Worm (Caenorhabditis elegans): ENCODE measurements around the gene R11D1.10.

The R11D1.10 gene

DNA sequence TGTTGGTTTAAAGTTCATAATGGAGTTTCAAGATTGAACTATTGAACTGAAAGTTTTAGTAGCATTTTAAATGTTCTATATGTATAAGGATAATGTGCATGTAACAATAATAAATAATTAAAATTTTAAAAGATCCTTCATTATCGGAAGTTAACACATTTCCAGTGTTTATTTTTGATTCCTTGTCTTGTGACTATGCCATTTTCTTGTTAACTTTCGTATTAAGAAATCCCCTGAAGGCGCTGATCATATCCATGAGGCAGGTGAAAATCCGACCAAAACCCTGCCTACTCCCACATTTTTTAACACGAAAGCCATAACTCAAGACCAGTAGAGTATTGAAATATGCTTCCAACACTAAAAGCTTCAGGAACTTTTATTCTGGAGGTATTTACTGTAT is 9.6 kb upstream of the R11D1.10 start, which contains the start of gene R11D1.7:
TSS of gene R11D1.7 (plus strand) at position 301 of the 400 bp plus-strand sequence.
- TF ChIP-seq W03F9.2 (tag; optimal IDR thresholded peaks at IDR 0.05) (no peak), him-1 (tag; optimal IDR thresholded peaks at IDR 0.05) (no peak), dao-5 (tag; optimal IDR thresholded peaks at IDR 0.05) (no peak)

DNA sequence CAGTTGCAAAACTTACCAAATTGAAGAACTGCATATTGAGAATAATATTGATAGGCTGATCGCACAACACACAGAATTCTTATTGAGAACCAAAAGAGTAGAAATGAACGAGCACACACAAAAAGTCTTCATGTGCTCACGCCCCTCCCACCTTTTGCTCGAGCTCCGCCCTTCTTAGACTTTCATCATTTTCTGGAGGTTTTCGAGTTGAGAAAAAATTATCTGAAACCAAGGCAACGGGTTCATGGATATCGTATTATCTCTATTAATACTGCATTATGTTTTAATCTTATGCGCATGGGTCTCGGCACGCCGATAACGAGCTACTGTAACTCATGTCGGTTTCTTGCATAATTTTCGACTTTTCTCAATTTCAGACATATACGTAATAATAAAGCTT is 3.4 kb upstream of the R11D1.10 start, which contains the start of gene R11D1.12:
TSS of gene R11D1.12 (minus strand) at position 101 of the 400 bp plus-strand sequence.
- TF ChIP-seq dao-5 (tag; optimal IDR thresholded peaks at IDR 0.05) (no peak), W03F9.2 (tag; optimal IDR thresholded peaks at IDR 0.05) (no peak), him-1 (tag; optimal IDR thresholded peaks at IDR 0.05) (no peak)

DNA sequence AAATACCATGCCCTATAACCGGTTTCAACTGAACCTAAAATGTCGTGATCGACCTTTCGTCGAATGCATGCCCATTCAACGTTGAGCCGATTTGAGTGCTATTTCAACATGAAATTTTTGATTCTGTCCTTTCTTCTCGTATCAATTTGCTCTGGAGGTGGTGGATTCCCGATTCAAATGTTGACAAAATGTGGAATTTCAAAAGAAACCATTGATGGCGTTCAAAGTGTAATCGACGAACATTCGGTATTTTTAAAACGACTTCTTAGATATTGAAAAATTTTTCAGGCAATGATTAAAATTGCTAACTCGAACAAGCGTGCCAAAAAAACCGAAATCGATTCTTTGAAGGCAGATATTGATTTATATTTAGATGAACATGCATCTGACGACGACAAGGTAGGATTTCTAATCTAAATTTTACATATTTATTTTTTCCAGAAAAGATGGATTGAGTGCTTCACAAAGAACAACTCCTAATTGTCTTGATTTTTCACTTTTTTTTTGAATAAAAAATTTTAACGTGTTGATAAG is 2.1 kb upstream of the R11D1.10 start, which contains the start of gene R11D1.13:
TSS of gene R11D1.13 (plus strand) at position 51 of the 534 bp plus-strand sequence.
- TF ChIP-seq dao-5 (tag; optimal IDR thresholded peaks at IDR 0.05) (no peak), him-1 (tag; optimal IDR thresholded peaks at IDR 0.05) (no peak), W03F9.2 (tag; optimal IDR thresholded peaks at IDR 0.05) (no peak)

DNA sequence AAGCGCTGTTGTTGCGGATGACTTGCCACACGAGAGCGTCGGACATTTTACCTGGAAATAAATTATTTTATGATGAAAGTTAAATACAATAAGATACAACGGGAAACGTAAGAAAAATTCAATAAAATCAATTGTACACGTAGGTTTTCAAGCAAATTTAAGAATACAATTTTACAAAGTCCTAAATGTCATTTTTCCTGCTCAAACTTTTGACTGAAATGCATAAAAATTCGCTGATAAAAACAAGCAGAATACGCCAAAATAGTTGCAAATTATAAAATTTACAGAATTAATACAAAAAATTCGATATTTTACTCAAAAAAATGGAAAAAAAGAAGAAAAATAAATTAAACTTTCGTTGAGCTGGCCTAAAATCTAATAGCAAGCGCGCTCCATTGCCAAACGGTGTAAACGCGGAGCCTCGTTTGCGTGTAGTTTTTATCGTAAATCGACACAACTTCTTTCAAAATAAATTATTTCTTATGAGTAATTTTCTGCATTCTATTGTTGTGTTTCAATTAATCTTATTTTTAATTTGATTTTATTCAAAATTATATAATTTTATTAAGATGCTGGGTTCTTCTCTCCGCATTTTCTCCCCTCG is 1.2 kb upstream of the R11D1.10 start, which contains the start of the genes rpl-28 and mrpl-49:
TSS of gene rpl-28 (minus strand) at position 51 of the 604 bp plus-strand sequence.
TSS of gene mrpl-49 (plus strand) at position 570 of the 604 bp plus-strand sequence.
- TF ChIP-seq dao-5 (tag; optimal IDR thresholded peaks at IDR 0.05) (no peak), him-1 (tag; optimal IDR thresholded peaks at IDR 0.05) (peak; percentile 15), W03F9.2 (tag; optimal IDR thresholded peaks at IDR 0.05) (peak; percentile 93)

DNA sequence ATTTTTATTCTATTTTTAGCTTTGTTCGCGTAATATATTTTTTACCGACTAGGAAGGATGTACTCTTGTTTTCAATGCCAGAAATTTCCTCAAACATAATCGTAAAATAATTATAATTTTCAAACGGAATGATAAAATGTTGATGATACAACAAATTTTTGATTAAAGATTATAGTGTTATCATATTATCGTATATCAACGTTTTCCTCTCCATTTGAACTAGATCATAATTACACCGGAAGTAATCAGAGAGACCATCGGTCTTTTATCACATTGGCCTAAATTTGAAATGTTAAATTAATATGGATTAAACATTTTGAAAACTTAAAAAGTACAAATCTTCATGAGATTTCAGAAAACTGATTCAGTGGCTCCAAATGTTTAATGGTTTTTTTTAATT is 3.4 kb downstream of the R11D1.10 start:
- no peak for TF ChIP-seq W03F9.2 (tag; optimal IDR thresholded peaks at IDR 0.05)
- no peak for TF ChIP-seq dao-5 (tag; optimal IDR thresholded peaks at IDR 0.05)
- no peak for TF ChIP-seq him-1 (tag; optimal IDR thresholded peaks at IDR 0.05)

DNA sequence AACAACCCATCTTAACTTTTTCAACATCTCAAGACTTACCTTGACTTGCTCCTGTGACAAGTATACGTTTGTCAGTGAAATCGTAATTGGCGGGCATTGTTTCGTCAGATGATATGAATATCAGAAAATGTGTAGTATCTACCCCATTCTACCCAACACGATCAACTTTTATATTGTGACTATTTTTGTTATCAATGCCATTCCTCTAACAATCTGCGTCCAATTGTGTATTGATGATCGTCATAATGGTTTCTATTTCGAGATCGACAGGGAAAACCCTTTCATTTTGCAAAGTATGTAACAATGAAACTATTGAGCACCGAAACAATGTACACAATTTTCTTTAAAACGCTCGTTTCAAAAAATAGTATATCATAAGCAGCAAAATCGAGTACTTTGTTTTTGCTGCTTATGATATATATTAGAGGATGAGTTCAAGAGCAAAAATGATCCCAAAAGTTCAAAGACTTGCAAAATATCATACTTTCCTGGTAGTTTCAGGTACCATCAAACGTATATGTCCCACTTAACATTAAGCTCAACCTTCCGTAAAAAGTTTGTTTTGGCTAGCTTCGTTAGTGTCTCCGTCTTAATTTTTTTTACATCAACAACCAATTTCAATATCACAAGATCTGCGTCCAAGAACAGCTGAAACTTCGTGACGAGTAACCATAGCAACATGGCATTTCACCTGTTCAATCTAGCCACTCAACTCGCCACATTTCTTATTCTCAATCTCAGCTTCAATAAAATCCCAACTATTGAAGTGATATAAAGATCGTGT is 4.3 kb downstream of the R11D1.10 start, which contains the start of the genes dhs-21 and xbx-9:
TSS of gene dhs-21 (minus strand) at position 181 of the 784 bp plus-strand sequence.
TSS of gene xbx-9 (plus strand) at position 734 of the 784 bp plus-strand sequence.
- TF ChIP-seq dao-5 (tag; optimal IDR thresholded peaks at IDR 0.05) (no peak), him-1 (tag; optimal IDR thresholded peaks at IDR 0.05) (no peak), W03F9.2 (tag; optimal IDR thresholded peaks at IDR 0.05) (no peak)

DNA sequence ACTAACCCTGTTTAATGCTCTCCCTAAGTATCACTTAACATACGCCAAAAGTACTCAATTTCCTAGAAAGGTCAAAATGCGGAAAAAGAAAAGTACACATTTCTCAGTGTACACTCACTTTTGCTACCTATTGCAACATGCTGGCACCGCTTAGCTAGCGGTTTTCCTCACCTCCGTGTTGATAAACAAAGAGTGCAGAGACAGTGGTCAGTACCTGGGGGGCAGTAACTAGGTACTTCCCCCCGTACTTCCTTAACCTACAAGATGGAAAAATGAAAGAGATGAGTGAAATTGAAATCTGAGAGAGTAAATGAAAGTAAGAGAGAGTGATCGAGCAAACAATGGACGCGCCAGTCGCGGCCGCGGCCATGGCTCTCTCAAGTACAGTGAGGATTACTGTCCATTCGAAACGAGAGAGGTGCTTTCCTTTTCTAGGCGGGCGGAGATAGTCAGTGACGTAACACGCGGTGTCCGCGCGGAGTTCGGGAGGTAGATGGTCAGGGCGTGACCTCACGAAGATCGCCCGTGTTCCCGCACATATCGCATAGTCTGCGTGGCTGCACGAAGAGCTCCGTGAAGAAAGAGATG is 6.9 kb downstream of the R11D1.10 start, which contains the start of gene cky-1:
TSS of gene cky-1 (plus strand) at position 538 of the 588 bp plus-strand sequence.
- no peak for TF ChIP-seq dao-5 (tag; optimal IDR thresholded peaks at IDR 0.05)
- no peak for TF ChIP-seq him-1 (tag; optimal IDR thresholded peaks at IDR 0.05)
- no peak for TF ChIP-seq W03F9.2 (tag; optimal IDR thresholded peaks at IDR 0.05)

DNA sequence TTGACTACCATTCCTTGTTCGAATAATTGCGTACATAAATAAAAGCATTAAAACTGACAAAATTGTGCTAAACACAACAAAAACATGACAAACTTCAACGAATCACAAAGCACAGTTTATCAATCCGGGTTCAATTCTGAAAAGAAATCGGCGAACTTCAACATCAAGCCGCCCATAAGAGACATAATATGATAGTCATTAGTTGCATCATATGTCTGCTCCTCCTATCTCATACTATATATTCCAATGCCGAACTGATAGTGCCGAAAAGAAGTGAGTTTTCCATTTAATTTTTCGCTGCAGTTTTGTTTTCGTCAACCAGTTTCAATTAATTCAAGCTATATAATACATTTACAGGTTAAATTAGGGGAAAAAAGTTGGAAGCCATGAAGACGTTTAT is 12.4 kb downstream of the R11D1.10 start, which contains the start of gene hrg-7:
TSS of gene hrg-7 (plus strand) at position 358 of the 400 bp plus-strand sequence.
- no peak for TF ChIP-seq W03F9.2 (tag; optimal IDR thresholded peaks at IDR 0.05)
- TF ChIP-seq him-1 (tag; optimal IDR thresholded peaks at IDR 0.05), result no peak
- no peak for TF ChIP-seq dao-5 (tag; optimal IDR thresholded peaks at IDR 0.05)

DNA sequence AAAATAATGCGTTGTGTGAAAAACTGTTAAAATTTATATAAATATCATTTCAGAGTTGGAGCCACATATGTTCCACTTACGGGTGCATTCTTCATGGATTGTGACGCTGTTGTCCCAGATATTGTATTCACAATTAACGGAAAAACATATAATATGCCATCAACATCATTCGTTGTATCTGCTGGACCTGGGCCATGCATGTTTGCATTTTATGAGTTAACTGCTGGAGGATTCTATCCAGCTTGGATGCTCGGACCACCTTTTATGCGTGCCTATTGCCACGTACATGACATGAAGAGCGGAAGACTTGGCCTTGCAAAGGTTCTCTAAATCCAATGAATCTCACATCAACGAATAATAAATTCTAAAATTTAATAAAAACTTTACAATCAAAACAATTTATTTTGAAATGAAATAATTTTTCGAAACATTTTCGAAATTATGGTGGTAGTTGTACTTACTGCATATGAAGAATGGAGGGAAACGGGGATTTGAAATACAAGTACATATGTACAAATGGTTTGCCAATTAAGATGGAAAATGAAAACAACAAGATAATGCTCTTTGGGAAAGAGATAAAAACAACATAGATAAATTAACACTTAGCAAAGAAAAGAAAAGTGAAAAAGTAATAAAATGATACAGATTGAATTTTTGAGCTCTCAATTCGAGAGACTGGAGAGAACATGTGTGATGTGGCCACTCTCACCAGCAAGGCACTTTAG is 14.6 kb downstream of the R11D1.10 start:
- no peak for TF ChIP-seq him-1 (tag; optimal IDR thresholded peaks at IDR 0.05)
- no peak for TF ChIP-seq W03F9.2 (tag; optimal IDR thresholded peaks at IDR 0.05)
- TF ChIP-seq dao-5 (tag; optimal IDR thresholded peaks at IDR 0.05), result no peak

DNA sequence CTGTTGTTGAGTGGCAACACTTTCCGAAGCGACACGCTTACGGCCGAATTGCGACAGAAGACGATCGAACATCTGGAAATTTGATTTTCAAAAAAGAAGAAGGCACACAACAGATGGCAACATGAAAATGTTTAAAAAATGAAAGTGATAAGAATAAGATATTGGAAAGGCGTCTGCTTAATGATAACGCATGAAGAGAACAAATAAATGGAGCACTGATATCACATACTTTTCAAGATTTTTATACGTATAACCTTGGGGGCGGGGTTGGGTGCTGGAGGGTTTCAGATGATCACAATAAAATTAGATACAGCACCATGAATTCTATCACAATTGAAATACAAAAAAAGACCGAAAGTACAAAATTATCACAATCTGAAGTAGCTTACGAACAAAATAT is 15.7 kb downstream of the R11D1.10 start, which contains the start of gene C15C8.7:
TSS of gene C15C8.7 (minus strand) at position 72 of the 400 bp plus-strand sequence.
- TF ChIP-seq dao-5 (tag; optimal IDR thresholded peaks at IDR 0.05), result no peak
- TF ChIP-seq him-1 (tag; optimal IDR thresholded peaks at IDR 0.05), result no peak
- no peak for TF ChIP-seq W03F9.2 (tag; optimal IDR thresholded peaks at IDR 0.05)

DNA sequence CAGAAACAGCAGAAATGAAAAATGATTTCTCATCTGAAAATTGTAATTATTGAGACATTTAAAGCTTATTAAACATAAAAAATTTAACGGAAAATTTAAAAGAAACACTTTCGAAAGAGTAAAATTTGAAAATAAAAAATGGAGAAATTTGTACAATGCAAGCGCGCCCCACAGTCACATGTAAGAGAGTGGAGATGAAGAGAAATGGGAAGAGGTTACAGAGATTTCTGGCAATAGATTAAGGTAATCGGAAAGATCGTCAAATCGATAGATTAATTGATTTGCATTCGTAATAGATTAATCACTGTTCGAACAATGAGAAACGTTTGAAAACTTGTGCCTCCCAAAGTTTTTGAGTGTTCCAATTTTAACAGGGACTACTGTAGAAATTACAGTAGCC is 18.1 kb downstream of the R11D1.10 start, which contains the start of gene C15C8.4:
TSS of gene C15C8.4 (minus strand) at position 33 of the 400 bp plus-strand sequence.
- no peak for TF ChIP-seq W03F9.2 (tag; optimal IDR thresholded peaks at IDR 0.05)
- no peak for TF ChIP-seq him-1 (tag; optimal IDR thresholded peaks at IDR 0.05)
- TF ChIP-seq dao-5 (tag; optimal IDR thresholded peaks at IDR 0.05), result no peak

DNA sequence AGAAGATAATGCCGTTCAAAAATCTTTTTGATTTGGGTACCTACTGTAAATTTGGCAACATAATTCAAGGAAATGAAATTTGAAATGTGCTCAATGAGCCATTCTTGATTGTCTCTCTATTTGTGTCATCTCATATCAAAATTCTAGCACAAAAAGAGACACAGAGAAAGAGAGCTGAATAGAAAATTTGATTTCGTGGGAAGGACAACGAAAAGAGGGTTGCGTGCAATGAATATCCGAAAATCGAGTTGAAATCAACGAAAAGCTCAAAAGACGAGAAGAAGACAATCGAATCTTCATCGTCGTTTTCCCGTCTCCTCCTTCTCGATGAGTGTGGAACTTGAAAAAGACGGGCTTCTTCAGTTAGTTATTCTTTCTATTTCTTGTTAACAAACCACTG is 18.5 kb downstream of the R11D1.10 start, which contains the start of gene C15C8.5:
TSS of gene C15C8.5 (plus strand) at position 152 of the 400 bp plus-strand sequence.
- no peak for TF ChIP-seq W03F9.2 (tag; optimal IDR thresholded peaks at IDR 0.05)
- TF ChIP-seq him-1 (tag; optimal IDR thresholded peaks at IDR 0.05), result no peak
- no peak for TF ChIP-seq dao-5 (tag; optimal IDR thresholded peaks at IDR 0.05)
